Fruit fly (Drosophila melanogaster): ENCODE results near the gene CG15005.

Gene CG15005

DNA sequence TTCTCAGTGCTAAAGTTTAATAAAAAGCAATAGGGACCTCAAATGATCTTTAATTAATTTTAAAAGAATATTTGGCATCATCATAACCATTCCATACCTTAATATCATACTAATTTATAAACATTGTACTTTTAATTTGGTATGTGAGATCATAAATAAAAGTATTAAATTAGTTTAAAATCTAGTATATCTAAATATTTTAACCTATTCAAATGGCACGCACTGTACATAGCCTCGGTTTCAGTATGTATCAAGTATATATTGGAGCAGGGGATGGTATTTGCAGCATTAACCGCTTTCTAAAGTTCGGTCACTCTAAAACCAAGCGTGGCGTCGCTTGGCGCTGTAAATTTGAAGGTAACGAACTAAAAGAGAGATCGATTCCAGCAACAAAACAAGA lies 38.3 kb upstream of the CG15005 start, which contains the start of gene pav (continued):
- TF ChIP-seq CG33557 (GFP tag; optimal IDR thresholded peaks at IDR 0.05), result no peak
- no peak for TF ChIP-seq CG18764 (GFP tag; optimal IDR thresholded peaks at IDR 0.05)
- TF ChIP-seq CG10366 (GFP tag; IDR thresholded peaks at IDR 0.05), result peak; percentile 30
- TF ChIP-seq Sry-β (GFP tag; optimal IDR thresholded peaks at IDR 0.05), result no peak
- TF ChIP-seq tgo (GFP tag; IDR thresholded peaks at IDR 0.05), result peak; percentile 30; the same call in 1 of the 3 replicates
- no peak for TF ChIP-seq CG15011 (GFP tag; optimal IDR thresholded peaks at IDR 0.05)
- TF ChIP-seq pan (optimal IDR thresholded peaks at IDR 0.05), result no peak
- TF ChIP-seq pan (GFP tag; optimal IDR thresholded peaks at IDR 0.05 in 1 of 2, IDR thresholded peaks at IDR 0.05 in 1 of 2), result peak in 1 of 2 experiments; percentile 46
- TF ChIP-seq CG8388 (GFP tag; optimal IDR thresholded peaks at IDR 0.05), result no peak
- no peak for TF ChIP-seq bigmax (GFP tag; optimal IDR thresholded peaks at IDR 0.05)
- peak in 1 of 3 experiments; percentile 30 for TF ChIP-seq lola (GFP tag; optimal IDR thresholded peaks at IDR 0.05)
- no peak for TF ChIP-seq Antp (GFP tag; optimal IDR thresholded peaks at IDR 0.05)
- no peak for TF ChIP-seq CG2202 (tag; optimal IDR thresholded peaks at IDR 0.05)
- peak; percentile 66 for TF ChIP-seq YL-1 (GFP tag; optimal IDR thresholded peaks at IDR 0.05)
- no peak for TF ChIP-seq ems (GFP tag; optimal IDR thresholded peaks at IDR 0.05)
- no peak for TF ChIP-seq CG6654 (GFP tag; optimal IDR thresholded peaks at IDR 0.05)
- peak; percentile 31 for TF ChIP-seq ind (GFP tag; optimal IDR thresholded peaks at IDR 0.05)
- peak; percentile 47; the same call in 1 of the 2 replicates for TF ChIP-seq CG14014 (GFP tag; IDR thresholded peaks at IDR 0.05)
- no peak for TF ChIP-seq h (optimal IDR thresholded peaks at IDR 0.05)
- peak; percentile 4; the same call in 1 of the 2 replicates for TF ChIP-seq CG6689 (GFP tag; IDR thresholded peaks at IDR 0.05)
- TF ChIP-seq Dip3 (GFP tag; optimal IDR thresholded peaks at IDR 0.05), result no peak
- no peak for TF ChIP-seq CG3407 (GFP tag; optimal IDR thresholded peaks at IDR 0.05)
- TF ChIP-seq zfh2 (GFP tag; optimal IDR thresholded peaks at IDR 0.05), result no peak
- no peak for TF ChIP-seq CG11093 (GFP tag; IDR thresholded peaks at IDR 0.05)
- no peak for TF ChIP-seq nau (GFP tag; optimal IDR thresholded peaks at IDR 0.05)
- TF ChIP-seq ken (GFP tag; IDR thresholded peaks at IDR 0.05), result no peak
- TF ChIP-seq Hmx (GFP tag; optimal IDR thresholded peaks at IDR 0.05), result no peak

DNA sequence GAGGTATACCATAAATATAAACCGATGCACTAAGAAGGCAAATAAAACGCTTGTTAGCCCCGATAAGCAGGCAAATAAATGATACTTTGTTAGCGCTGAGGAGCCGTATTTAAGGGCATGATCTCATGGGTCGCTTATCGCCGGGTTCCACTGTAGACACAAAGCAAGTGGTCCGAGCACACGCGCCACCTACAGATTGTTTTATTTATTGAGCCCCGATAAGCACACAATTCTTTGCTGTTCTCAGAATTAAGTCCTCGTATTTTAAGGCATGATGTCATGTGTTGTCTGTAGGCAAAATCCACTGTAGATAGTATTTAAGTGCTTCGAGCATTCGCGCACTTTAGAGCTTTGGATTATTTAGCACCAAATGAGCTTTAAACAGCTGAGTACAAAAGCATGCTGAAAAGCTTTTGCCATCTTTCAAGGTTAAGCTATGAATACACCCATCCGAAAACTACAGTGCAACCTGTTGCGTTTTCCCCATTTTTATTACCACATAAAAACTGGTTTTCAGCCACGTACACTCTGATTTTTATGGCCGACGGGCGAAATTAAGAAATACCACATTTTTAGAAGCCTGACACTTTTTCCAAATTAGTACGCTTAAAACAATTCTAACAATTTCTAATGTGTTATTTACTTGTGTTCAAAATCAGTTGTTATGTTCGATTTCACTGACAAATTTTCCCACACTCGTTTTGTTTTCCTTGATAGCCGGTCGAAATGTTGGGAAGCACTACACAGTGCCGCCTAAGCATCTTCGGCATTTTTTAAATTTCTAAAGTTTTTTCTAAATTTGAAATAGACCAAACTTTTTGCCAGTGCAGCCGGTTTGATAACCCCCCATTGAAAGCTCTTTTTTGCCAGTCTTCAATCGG lies 35.5 kb upstream of the CG15005 start, which contains the start of gene Sqor:
TSS of gene Sqor (plus strand) at position 732 of the 881 bp plus-strand sequence.
- peak; percentile 77 for TF ChIP-seq Dad (GFP tag; optimal IDR thresholded peaks at IDR 0.05)
- TF ChIP-seq dm (GFP tag; optimal IDR thresholded peaks at IDR 0.05), result peak; percentile 74
- peak; percentile 58 for TF ChIP-seq wek (GFP tag; optimal IDR thresholded peaks at IDR 0.05)
- TF ChIP-seq grn (GFP tag; optimal IDR thresholded peaks at IDR 0.05), result peak; percentile 8
- peak; percentile 89 for TF ChIP-seq NK7.1 (GFP tag; optimal IDR thresholded peaks at IDR 0.05)
- 0 out of 3 replicates have a peak, but pooled peaks have one; percentile 13 for TF ChIP-seq croc (GFP tag; conservative IDR thresholded peaks at IDR 0.05)
- TF ChIP-seq CG7372 (GFP tag; IDR thresholded peaks at IDR 0.05), result peak; percentile 60
- peak; percentile 74 for TF ChIP-seq phol (tag; optimal IDR thresholded peaks at IDR 0.05)
- peak; percentile 76 for TF ChIP-seq CG31441 (GFP tag; IDR thresholded peaks at IDR 0.05)
- TF ChIP-seq tll (GFP tag; optimal IDR thresholded peaks at IDR 0.05), result no peak
- TF ChIP-seq CG34376 (GFP tag; optimal IDR thresholded peaks at IDR 0.05), result peak; percentile 89
- peak; percentile 51; the same call in 1 of the 2 replicates for TF ChIP-seq CG5953 (GFP tag; IDR thresholded peaks at IDR 0.05)
- TF ChIP-seq CG12769 (tag; optimal IDR thresholded peaks at IDR 0.05), result peak; percentile 90
- TF ChIP-seq Stat92E (GFP tag; optimal IDR thresholded peaks at IDR 0.05), result peak in 1 of 3 experiments; percentile 75
- peak; percentile 31 for TF ChIP-seq gfzf (GFP tag; optimal IDR thresholded peaks at IDR 0.05)
- TF ChIP-seq ham (GFP tag; IDR thresholded peaks at IDR 0.05), result peak; percentile 70; the same call in 1 of the 2 replicates
- TF ChIP-seq ems (GFP tag; optimal IDR thresholded peaks at IDR 0.05), result peak; percentile 91
- TF ChIP-seq CG30020 (tag; optimal IDR thresholded peaks at IDR 0.05), result peak; percentile 49
- TF ChIP-seq amos (GFP tag; IDR thresholded peaks at IDR 0.05; ENCODE audit: partially characterized antibody), result peak; percentile 36; the same call in 1 of the 2 replicates
- TF ChIP-seq HLHmδ (GFP tag; optimal IDR thresholded peaks at IDR 0.05), result no peak
- peak; percentile 62 for TF ChIP-seq CG6272 (GFP tag; IDR thresholded peaks at IDR 0.05)
- TF ChIP-seq HHEX (GFP tag; optimal IDR thresholded peaks at IDR 0.05), result peak; percentile 82
- TF ChIP-seq Vsx1 (GFP tag; optimal IDR thresholded peaks at IDR 0.05), result no peak
